Worm (Caenorhabditis elegans): ENCODE data around the gene F26D2.10.

ce11 chrV:16445676-16446075 is 16.3 kb upstream of the F26D2.10 start, which contains the start of gene T08G3.6:
- TF ChIP-seq hmbx-1 (tag; optimal IDR thresholded peaks at IDR 0.05) (no peak), ceh-36 (tag; optimal IDR thresholded peaks at IDR 0.05) (no peak), pes-1 (GFP tag; IDR thresholded peaks at IDR 0.05) (no peak), tbx-37 (GFP tag; conservative IDR thresholded peaks at IDR 0.05) (no peak)

Measured in whole organism, early embryonic.